Worm (Caenorhabditis elegans): ENCODE measurements around the gene F59B10.6.

ce11 chrII:10537988-10538387, 13.7 kb upstream of the F59B10.6 start:
- peak; percentile 45 for TF ChIP-seq D2030.7 (GFP tag; IDR thresholded peaks at IDR 0.05)
- no peak for TF ChIP-seq mes-4 (tag; optimal IDR thresholded peaks at IDR 0.05)
- TF ChIP-seq C06A6.2 (GFP tag; conservative IDR thresholded peaks at IDR 0.05) = no peak
- no peak for TF ChIP-seq die-1 (tag; optimal IDR thresholded peaks at IDR 0.05)
- TF ChIP-seq pbrm-1 (GFP tag; IDR thresholded peaks at IDR 0.05) = peak; percentile 38; the same call in 1 of the 2 replicates
- no peak for TF ChIP-seq ztf-6 (GFP tag; IDR thresholded peaks at IDR 0.05)
- no peak for TF ChIP-seq xnd-1 (tag; optimal IDR thresholded peaks at IDR 0.05)
- no peak for TF ChIP-seq ceh-58 (GFP tag; IDR thresholded peaks at IDR 0.05)

All from whole organism, young adult.